Worm (Caenorhabditis elegans) whole organism, late embryonic: ENCODE measurements around the gene fbxb-77.

ENCODE experiments used
- C08G9.2 ChIP-seq: sonication (generic microtip); optimal IDR thresholded peaks from 2 replicates; lab custom pipeline; 2016; ENCODE audit warnings: mild to moderate bottlenecking, missing genetic modification characterization, moderate library complexity, missing compliant biosample characterization
- C38D4.7 ChIP-seq: fragments of 200-800 bp; sonication (Bioruptor generic); optimal IDR thresholded peaks from 2 replicates; lab custom pipeline; 2018; ENCODE audit warnings: mild to moderate bottlenecking, missing genetic modification characterization, moderate library complexity, missing compliant biosample characterization
- ama-1 ChIP-seq: fragments of 150-350 bp; optimal IDR thresholded peaks from 2 replicates; lab custom pipeline; 2014
- ceh-14 ChIP-seq: sonication (generic microtip); optimal IDR thresholded peaks from 2 replicates; lab custom pipeline; 2016; ENCODE audit warnings: missing genotype, missing genetic modification characterization, missing compliant biosample characterization
- ceh-18 ChIP-seq: sonication (generic microtip); optimal IDR thresholded peaks from 2 replicates; lab custom pipeline; 2016; ENCODE audit warnings: missing genetic modification characterization, missing compliant biosample characterization
- ceh-31 ChIP-seq: sonication (generic microtip); optimal IDR thresholded peaks from 2 replicates; lab custom pipeline; 2016; ENCODE audit warnings: missing genetic modification characterization, missing compliant biosample characterization
- ceh-34 ChIP-seq: sonication (generic microtip); optimal IDR thresholded peaks from 2 replicates; lab custom pipeline; 2016; ENCODE audit warnings: mild to moderate bottlenecking, missing genetic modification characterization, missing compliant biosample characterization
- ceh-45 ChIP-seq: fragments of 200-800 bp; sonication (Bioruptor generic); IDR thresholded peaks from 2 replicates; pipeline ENCODE4 v1.3.6; 2022; ENCODE audit warnings: missing genetic modification reagents, missing genetic modification characterization, missing compliant biosample characterization
- ceh-48 ChIP-seq: sonication (generic microtip); optimal IDR thresholded peaks from 2 replicates; lab custom pipeline; 2016; ENCODE audit warnings: missing genetic modification characterization, inconsistent platforms, missing compliant biosample characterization
- ceh-6 ChIP-seq: fragments of 200-800 bp; sonication (Bioruptor generic); optimal IDR thresholded peaks from 2 replicates; lab custom pipeline; 2018; ENCODE audit warnings: mild to moderate bottlenecking, missing genetic modification characterization, missing compliant biosample characterization
- elt-2 ChIP-seq: sonication (generic microtip); optimal IDR thresholded peaks from 2 replicates; lab custom pipeline; 2016; ENCODE audit warnings: missing genetic modification reagents, missing genetic modification characterization, missing compliant biosample characterization
- elt-4 ChIP-seq: sonication (generic microtip); optimal IDR thresholded peaks from 2 replicates; lab custom pipeline; 2016; ENCODE audit warnings: missing genetic modification characterization, missing compliant biosample characterization
- ets-4 ChIP-seq: sonication (generic microtip); optimal IDR thresholded peaks from 2 replicates; lab custom pipeline; 2016; ENCODE audit warnings: missing genetic modification characterization, missing compliant biosample characterization
- fkh-10 ChIP-seq: fragments of 150-350 bp; optimal IDR thresholded peaks from 2 replicates; lab custom pipeline; 2014; ENCODE audit warnings: missing biosample characterization, missing genetic modification reagents, missing genetic modification characterization
- fkh-6 ChIP-seq: sonication (generic microtip); optimal IDR thresholded peaks from 2 replicates; lab custom pipeline; 2016; ENCODE audit warnings: missing genetic modification characterization, missing compliant biosample characterization
- hlh-30 ChIP-seq: sonication (generic microtip); optimal IDR thresholded peaks from 2 replicates; lab custom pipeline; 2017; ENCODE audit warnings: antibody characterized with exemption, missing genetic modification characterization, missing compliant biosample characterization; ENCODE audit not compliant: insufficient read depth
- hlh-8 ChIP-seq: sonication (generic microtip); optimal IDR thresholded peaks from 2 replicates; lab custom pipeline; 2016; ENCODE audit warnings: missing genotype, missing genetic modification characterization, missing compliant biosample characterization
- madf-2 ChIP-seq: sonication (generic microtip); optimal IDR thresholded peaks from 2 replicates; lab custom pipeline; 2017; ENCODE audit warnings: missing genetic modification characterization, missing compliant biosample characterization
- nfya-1 ChIP-seq: sonication (generic microtip); optimal IDR thresholded peaks from 2 replicates; lab custom pipeline; 2017; ENCODE audit warnings: missing genetic modification characterization, mild to moderate bottlenecking, missing compliant biosample characterization, antibody characterized with exemption, moderate library complexity
- nhr-232 ChIP-seq: sonication (generic microtip); optimal IDR thresholded peaks from 2 replicates; lab custom pipeline; 2016; ENCODE audit warnings: missing genetic modification characterization, missing compliant biosample characterization
- npax-4 ChIP-seq: sonication (generic microtip); optimal IDR thresholded peaks from 2 replicates; lab custom pipeline; 2016; ENCODE audit warnings: missing genetic modification characterization, missing compliant biosample characterization
- pax-1 ChIP-seq: fragments of 150-350 bp; optimal IDR thresholded peaks from 2 replicates; lab custom pipeline; 2014; ENCODE audit warnings: missing biosample characterization, missing genetic modification characterization
- pha-2 ChIP-seq: sonication (generic microtip); optimal IDR thresholded peaks from 2 replicates; lab custom pipeline; 2017; ENCODE audit warnings: mild to moderate bottlenecking, missing genetic modification characterization, missing compliant biosample characterization
- pqm-1 ChIP-seq: sonication (generic microtip); optimal IDR thresholded peaks from 2 replicates; lab custom pipeline; 2016; ENCODE audit warnings: missing genetic modification characterization, missing compliant biosample characterization
- pros-1 ChIP-seq: fragments of 150-350 bp; optimal IDR thresholded peaks from 2 replicates; lab custom pipeline; 2014; ENCODE audit warnings: missing biosample characterization, missing genetic modification reagents, missing genetic modification characterization
- ref-2 ChIP-seq: sonication (generic microtip); optimal IDR thresholded peaks from 2 replicates; lab custom pipeline; 2016; ENCODE audit warnings: missing genetic modification characterization, missing compliant biosample characterization
- rnt-1 ChIP-seq: sonication (generic microtip); optimal IDR thresholded peaks from 2 replicates; lab custom pipeline; 2016; ENCODE audit warnings: missing genetic modification characterization, missing compliant biosample characterization
- sdc-2 ChIP-seq: sonication (generic microtip); optimal IDR thresholded peaks from 2 replicates; lab custom pipeline; 2016; ENCODE audit warnings: missing genotype, missing genetic modification characterization, missing compliant biosample characterization
- sox-2 ChIP-seq: fragments of 200-800 bp; sonication (Bioruptor generic); IDR thresholded peaks from 2 replicates; pipeline ENCODE4 v1.3.6; 2022; ENCODE audit warnings: missing genetic modification reagents, missing genetic modification characterization, missing compliant biosample characterization
- sox-4 ChIP-seq: sonication (generic microtip); optimal IDR thresholded peaks from 2 replicates; lab custom pipeline; 2017; ENCODE audit warnings: mild to moderate bottlenecking, missing genetic modification characterization, inconsistent platforms, missing compliant biosample characterization
- syd-9 ChIP-seq: sonication (generic microtip); optimal IDR thresholded peaks from 2 replicates; lab custom pipeline; 2016; ENCODE audit warnings: mild to moderate bottlenecking, missing genetic modification characterization, moderate library complexity, missing compliant biosample characterization
- tbx-2 ChIP-seq: sonication (generic microtip); optimal IDR thresholded peaks from 2 replicates; lab custom pipeline; 2016; ENCODE audit warnings: missing genetic modification characterization, missing compliant biosample characterization
- ttx-3 ChIP-seq: sonication (generic microtip); optimal IDR thresholded peaks from 2 replicates; lab custom pipeline; 2016; ENCODE audit warnings: missing genetic modification reagents, missing genetic modification characterization, missing compliant biosample characterization
- unc-3 ChIP-seq, 2 experiments: fragments of 200-800 bp in 1 of 2; sonication (Bioruptor generic) in 1 of 2; sonication (generic microtip) in 1 of 2; conservative IDR thresholded peaks in 1 of 2; optimal IDR thresholded peaks in 1 of 2; 2 replicates each; pipeline versions ENCODE4 v1.3.6 to Lab custom; 2016 to 2022; ENCODE audit warnings: missing compliant biosample characterization in 2 of 2, missing genetic modification characterization in 2 of 2, missing genetic modification reagents in 1 of 2
- unc-42 ChIP-seq: sonication (generic microtip); optimal IDR thresholded peaks from 2 replicates; lab custom pipeline; 2016; ENCODE audit warnings: missing genotype, missing genetic modification characterization, missing compliant biosample characterization
- unc-55 ChIP-seq: sonication (generic microtip); optimal IDR thresholded peaks from 2 replicates; lab custom pipeline; 2017; ENCODE audit warnings: missing biosample characterization, missing genetic modification reagents, missing genetic modification characterization
- zip-5 ChIP-seq: sonication (generic microtip); optimal IDR thresholded peaks from 2 replicates; lab custom pipeline; 2016; ENCODE audit warnings: missing genetic modification characterization, missing compliant biosample characterization

fbxb-77 gene

DNA sequence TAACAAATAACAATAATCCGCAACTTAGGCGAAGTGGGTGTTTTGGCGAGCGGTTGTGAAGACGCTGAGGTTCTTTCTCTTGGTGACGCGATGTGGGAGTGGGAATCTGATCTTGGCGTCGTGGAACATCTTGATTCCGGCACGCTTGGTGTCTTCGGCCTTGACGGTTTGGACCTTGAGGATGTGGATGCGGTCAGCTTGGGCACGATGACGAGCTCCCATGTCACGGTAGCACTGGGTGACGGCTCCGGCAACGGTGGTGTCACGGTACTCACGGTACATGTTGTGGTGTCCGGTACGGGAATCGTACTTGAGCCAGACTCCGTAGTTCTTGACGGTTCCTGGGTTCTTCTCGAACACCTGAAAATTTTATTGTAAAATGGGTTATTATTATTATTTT lies 6.8 kb downstream of the fbxb-77 start:
- TF ChIP-seq sox-2 (GFP tag; lab: Robert Waterston, UW) (no peak), zip-5 (no peak), ama-1 (lab: Kevin White, UChicago) (no peak), sox-4 (no peak), unc-42 (tag; lab: Kevin White, UChicago) (no peak), ceh-6 (GFP tag; lab: Kevin White, UChicago) (no peak), unc-3 (GFP tag; conservative IDR thresholded peaks at IDR 0.05; lab: Robert Waterston, UW) (no peak), unc-3 (tag; optimal IDR thresholded peaks at IDR 0.05; lab: Kevin White, UChicago) (no peak), ets-4 (tag; lab: Kevin White, UChicago) (no peak), elt-4 (tag; lab: Kevin White, UChicago) (no peak), ceh-14 (tag; lab: Kevin White, UChicago) (no peak), pqm-1 (tag; lab: Kevin White, UChicago) (no peak), C08G9.2 (no peak), ceh-31 (no peak), pha-2 (tag; lab: Kevin White, UChicago) (no peak), ceh-48 (tag; lab: Kevin White, UChicago) (no peak), C38D4.7 (no peak), hlh-30 (tag; lab: Kevin White, UChicago) (no peak), nfya-1 (tag; lab: Kevin White, UChicago) (no peak)
- TF ChIP-seq, all 69 proteins: peak for 0

DNA sequence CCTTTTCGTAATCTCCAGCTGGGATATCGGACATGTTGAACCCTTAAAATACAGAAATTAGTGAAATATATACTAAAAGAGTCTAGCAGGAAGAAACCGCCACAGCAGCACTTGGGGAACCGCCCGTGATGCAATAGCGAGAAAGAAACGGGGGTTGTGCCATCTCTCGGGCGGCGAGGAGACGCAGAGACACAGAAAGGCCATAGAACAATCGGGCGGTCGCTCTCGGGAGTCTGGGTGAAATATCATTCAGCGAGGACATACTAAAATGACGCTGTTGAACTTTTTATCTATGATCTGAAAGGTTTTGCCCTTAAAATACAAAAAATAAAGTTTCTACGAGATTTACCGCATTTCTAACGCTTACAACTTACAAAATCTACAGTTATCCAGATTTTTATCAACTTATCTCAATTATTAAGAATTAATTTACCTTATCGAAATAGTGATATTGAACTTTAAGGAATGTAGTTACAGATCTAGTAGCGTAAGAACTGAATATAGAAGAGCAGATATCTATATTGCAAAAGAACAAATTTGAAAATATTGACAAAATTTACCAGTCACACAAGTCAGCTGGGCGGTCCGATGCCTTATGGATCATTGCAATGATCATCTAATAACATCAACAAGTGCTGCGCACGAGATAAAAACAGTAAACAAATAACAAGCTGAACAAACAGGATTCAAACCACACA lies 7.4 kb downstream of the fbxb-77 start, which contains the start of gene cyc-2.1:
TSS of gene cyc-2.1 (minus strand) at position 605 of the 698 bp plus-strand sequence.
- TF ChIP-seq sdc-2 (peak; percentile 27), elt-2 (tag; lab: Kevin White, UChicago) (peak; percentile 62), pqm-1 (tag; lab: Kevin White, UChicago) (peak; percentile 6), syd-9 (no peak), pros-1 (tag; lab: Kevin White, UChicago) (no peak), ref-2 (peak; percentile 7), npax-4 (tag; lab: Kevin White, UChicago) (no peak), ceh-34 (tag; lab: Kevin White, UChicago) (peak; percentile 37), pha-2 (tag; lab: Kevin White, UChicago) (peak; percentile 28), nhr-232 (tag; lab: Kevin White, UChicago) (no peak), unc-55 (GFP tag; lab: Kevin White, UChicago) (peak; percentile 22), madf-2 (tag; lab: Kevin White, UChicago) (no peak), nfya-1 (tag; lab: Kevin White, UChicago) (peak; percentile 62), hlh-8 (tag; lab: Kevin White, UChicago) (no peak), ceh-45 (GFP tag; lab: Robert Waterston, UW) (no peak), tbx-2 (tag; lab: Kevin White, UChicago) (peak; percentile 9), rnt-1 (peak; percentile 45), ceh-31 (peak; percentile 43), pax-1 (tag; lab: Kevin White, UChicago) (no peak), ceh-48 (tag; lab: Kevin White, UChicago) (no peak), fkh-6 (no peak), ceh-18 (tag; lab: Kevin White, UChicago) (peak; percentile 15)
- TF ChIP-seq, all 69 proteins: peak for 12

DNA sequence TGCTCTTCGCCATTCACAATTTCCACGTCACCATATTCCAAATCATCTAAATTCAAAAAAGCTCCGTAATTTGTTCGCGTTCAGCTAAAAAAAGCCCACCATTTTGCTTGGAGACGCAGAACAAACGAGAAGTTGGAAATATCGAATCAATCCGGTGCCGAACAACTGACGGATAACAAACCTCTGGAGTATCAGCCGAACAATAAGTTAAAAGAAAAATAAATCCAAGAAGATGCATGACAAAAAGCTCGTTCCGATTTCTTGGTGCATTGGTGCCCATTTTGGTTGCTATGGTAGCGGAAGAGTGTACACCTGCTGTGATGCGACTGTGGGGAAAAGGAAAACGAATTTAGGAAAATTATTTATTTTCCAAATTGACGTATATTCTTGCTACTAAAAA lies 8.4 kb downstream of the fbxb-77 start, which contains the start of gene tctn-1:
TSS of gene tctn-1 (minus strand) at position 280 of the 400 bp plus-strand sequence.
- no peak for TF ChIP-seq fkh-10

DNA sequence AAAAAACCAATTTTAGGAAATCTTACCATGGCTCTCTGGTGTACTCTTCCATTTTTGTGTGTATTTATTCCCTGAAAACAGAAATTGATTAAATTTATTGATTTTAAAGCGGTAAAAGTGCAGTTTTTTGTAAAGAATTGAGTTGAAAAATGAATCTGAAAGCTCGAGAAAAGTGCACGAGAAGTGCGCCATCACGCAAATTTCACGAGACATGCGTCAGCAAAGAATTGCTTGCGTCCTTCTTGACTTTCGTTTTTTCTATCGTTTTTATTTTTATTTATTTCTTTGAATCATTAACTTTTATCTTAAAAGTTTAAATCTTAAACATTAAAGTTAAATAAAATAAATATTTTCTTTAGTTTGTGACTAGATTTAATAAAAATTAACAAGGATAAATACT lies 10.5 kb downstream of the fbxb-77 start, which contains the start of gene timm-17B.1:
TSS of gene timm-17B.1 (minus strand) at position 71 of the 400 bp plus-strand sequence.
- TF ChIP-seq ttx-3 (tag; lab: Kevin White, UChicago): peak; percentile 36
- TF ChIP-seq sox-4: peak; percentile 6
- TF ChIP-seq nfya-1 (tag; lab: Kevin White, UChicago): peak; percentile 35
- peak; percentile 42 for TF ChIP-seq elt-2 (tag; lab: Kevin White, UChicago)
- no peak for TF ChIP-seq hlh-8 (tag; lab: Kevin White, UChicago)
- no peak for TF ChIP-seq ceh-18 (tag; lab: Kevin White, UChicago)
- TF ChIP-seq, all 69 proteins: peak for 4
